Fruit fly (Drosophila melanogaster) whole organism, pupa: Measurements from ENCODE around the gene Dhfr.

ENCODE experiments used
- CG12605 ChIP-seq: fragments of 200-800 bp; sonication (Bioruptor generic); IDR thresholded peaks from 2 replicates; pipeline ENCODE4 v1.3.6; 2022; ENCODE audit warnings: missing biosample characterization, missing genetic modification characterization
- CG13204 ChIP-seq: fragments of 200-800 bp; sonication (Bioruptor generic); optimal IDR thresholded peaks from 2 replicates; lab custom pipeline; 2018; ENCODE audit warnings: missing biosample characterization, mild to moderate bottlenecking, missing genetic modification characterization, moderate library complexity
- CG4496 ChIP-seq: fragments of 200-800 bp; sonication (Bioruptor generic); IDR thresholded peaks from 3 replicates; pipeline ENCODE4 v1.3.6; 2022; ENCODE audit warnings: missing biosample characterization, missing genetic modification characterization
- EcR ChIP-seq: fragments of 200-800 bp; sonication (Bioruptor generic); optimal IDR thresholded peaks from 3 replicates; lab custom pipeline; 2019; ENCODE audit warnings: missing biosample characterization, missing genetic modification characterization, mild to moderate bottlenecking, moderate library complexity, missing genetic modification reagents
- Pif1A ChIP-seq: fragments of 200-800 bp; sonication (Bioruptor generic); optimal IDR thresholded peaks from 3 replicates; lab custom pipeline; 2016; ENCODE audit warnings: missing biosample characterization, missing genetic modification characterization
- Pif1B ChIP-seq: fragments of 200-800 bp; sonication (Bioruptor generic); optimal IDR thresholded peaks from 3 replicates; lab custom pipeline; 2016; ENCODE audit warnings: missing biosample characterization, missing genetic modification characterization
- Snoo ChIP-seq: fragments of 200-800 bp; sonication (Bioruptor generic); optimal IDR thresholded peaks from 3 replicates; lab custom pipeline; 2017; ENCODE audit warnings: missing biosample characterization, mild to moderate bottlenecking, missing genetic modification characterization, inconsistent platforms
- rn ChIP-seq: fragments of 200-800 bp; sonication (Bioruptor generic); IDR thresholded peaks from 2 replicates; pipeline ENCODE4 v1.3.6; 2022; ENCODE audit warnings: missing biosample characterization, missing genetic modification characterization

- TF ChIP-seq rn (GFP tag; lab: Robert Waterston, UW) (no peak), Pif1A (GFP tag; lab: Kevin White, UChicago) (no peak), Pif1B (GFP tag; lab: Kevin White, UChicago) (no peak), CG12605 (GFP tag; lab: Robert Waterston, UW) (no peak), CG13204 (no peak), Snoo (tag; lab: Kevin White, UChicago) (no peak), EcR (GFP tag; lab: Kevin White, UChicago) (no peak), CG4496 (GFP tag; lab: Robert Waterston, UW) (no peak)
Measured at dm6 chr3R:16441367-16441923, 39.5 kb upstream of the Dhfr start, which contains the start of gene ema.
